Worm (Caenorhabditis elegans) whole organism, mixed stage, embryonic: Measurements from ENCODE around the gene srd-40.

Source experiments
- ces-1 ChIP-seq: fragments of 150-350 bp; optimal IDR thresholded peaks from 2 replicates; lab custom pipeline; 2014; ENCODE audit warnings: missing biosample characterization, missing genetic modification reagents, missing genetic modification characterization
- cnd-1 ChIP-seq: fragments of 200-800 bp; sonication (Bioruptor generic); optimal IDR thresholded peaks from 2 replicates; lab custom pipeline; 2018; ENCODE audit warnings: mild to moderate bottlenecking, missing genetic modification characterization, missing compliant biosample characterization
- nhr-12 ChIP-seq: fragments of 150-350 bp; optimal IDR thresholded peaks from 2 replicates; lab custom pipeline; 2014; ENCODE audit warnings: missing biosample characterization, missing genetic modification characterization
- nhr-2 ChIP-seq: fragments of 150-350 bp; optimal IDR thresholded peaks from 2 replicates; lab custom pipeline; 2014; ENCODE audit warnings: missing biosample characterization, missing genetic modification characterization
- nhr-76 ChIP-seq: sonication (generic microtip); optimal IDR thresholded peaks from 2 replicates; lab custom pipeline; 2017; ENCODE audit warnings: missing biosample characterization, missing genetic modification characterization
- sptf-1 ChIP-seq: sonication (generic microtip); optimal IDR thresholded peaks from 2 replicates; lab custom pipeline; 2017; ENCODE audit warnings: mild to moderate bottlenecking, missing genetic modification characterization, moderate library complexity, missing compliant biosample characterization
- unc-39 ChIP-seq: fragments of 150-350 bp; optimal IDR thresholded peaks from 2 replicates; lab custom pipeline; 2014; ENCODE audit warnings: missing biosample characterization, missing genetic modification characterization

ce11 chrX:12313779-12314178, 9.8 kb upstream of the srd-40 start:
- no peak for TF ChIP-seq unc-39 (tag; lab: Kevin White, UChicago)
- no peak for TF ChIP-seq nhr-76 (tag; lab: Kevin White, UChicago)
- no peak for TF ChIP-seq nhr-12 (tag; lab: Kevin White, UChicago)
- no peak for TF ChIP-seq ces-1 (GFP tag; lab: Kevin White, UChicago)
- TF ChIP-seq nhr-2: no peak
- TF ChIP-seq sptf-1 (tag; lab: Kevin White, UChicago): no peak
- no peak for TF ChIP-seq cnd-1 (tag; lab: Kevin White, UChicago)
